Worm (Caenorhabditis elegans) whole organism, late embryonic: Measurements from ENCODE around the gene fshr-1.

Experiments used
- ahr-1 ChIP-seq: sonication (generic microtip); optimal IDR thresholded peaks from 2 replicates; lab custom pipeline; 2016; ENCODE audit warnings: missing genetic modification characterization, missing compliant biosample characterization
- ama-1 ChIP-seq: fragments of 150-350 bp; optimal IDR thresholded peaks from 2 replicates; lab custom pipeline; 2014
- ceh-31 ChIP-seq: sonication (generic microtip); optimal IDR thresholded peaks from 2 replicates; lab custom pipeline; 2016; ENCODE audit warnings: missing genetic modification characterization, missing compliant biosample characterization
- ceh-45 ChIP-seq: fragments of 200-800 bp; sonication (Bioruptor generic); IDR thresholded peaks from 2 replicates; pipeline ENCODE4 v1.3.6; 2022; ENCODE audit warnings: missing genetic modification reagents, missing genetic modification characterization, missing compliant biosample characterization
- dve-1 ChIP-seq: sonication (generic microtip); optimal IDR thresholded peaks from 2 replicates; lab custom pipeline; 2017; ENCODE audit warnings: antibody characterized with exemption, mild to moderate bottlenecking, missing genetic modification characterization, missing compliant biosample characterization
- elt-2 ChIP-seq: sonication (generic microtip); optimal IDR thresholded peaks from 2 replicates; lab custom pipeline; 2016; ENCODE audit warnings: missing genetic modification reagents, missing genetic modification characterization, missing compliant biosample characterization
- hlh-30 ChIP-seq: sonication (generic microtip); optimal IDR thresholded peaks from 2 replicates; lab custom pipeline; 2017; ENCODE audit warnings: antibody characterized with exemption, missing genetic modification characterization, missing compliant biosample characterization; ENCODE audit not compliant: insufficient read depth
- nfya-1 ChIP-seq: sonication (generic microtip); optimal IDR thresholded peaks from 2 replicates; lab custom pipeline; 2017; ENCODE audit warnings: missing genetic modification characterization, mild to moderate bottlenecking, missing compliant biosample characterization, antibody characterized with exemption, moderate library complexity
- odd-2 ChIP-seq: sonication (generic microtip); optimal IDR thresholded peaks from 2 replicates; lab custom pipeline; 2017; ENCODE audit warnings: antibody characterized with exemption, mild to moderate bottlenecking, missing genetic modification characterization, missing compliant biosample characterization
- pha-4 ChIP-seq: fragments of 150-350 bp; optimal IDR thresholded peaks from 2 replicates; lab custom pipeline; 2018; ENCODE audit warnings: missing biosample characterization, missing genetic modification reagents, missing genetic modification characterization
- sox-2 ChIP-seq: fragments of 200-800 bp; sonication (Bioruptor generic); IDR thresholded peaks from 2 replicates; pipeline ENCODE4 v1.3.6; 2022; ENCODE audit warnings: missing genetic modification reagents, missing genetic modification characterization, missing compliant biosample characterization
- unc-42 ChIP-seq: sonication (generic microtip); optimal IDR thresholded peaks from 2 replicates; lab custom pipeline; 2016; ENCODE audit warnings: missing genotype, missing genetic modification characterization, missing compliant biosample characterization
- unc-86 ChIP-seq: sonication (generic microtip); optimal IDR thresholded peaks from 2 replicates; lab custom pipeline; 2016; ENCODE audit warnings: missing genetic modification characterization, missing compliant biosample characterization

ce11 chrV:9927381-9927780 lies 37.7 kb downstream of the fshr-1 start:
- TF ChIP-seq hlh-30 (tag; lab: Kevin White, UChicago) = no peak
- TF ChIP-seq pha-4 (tag; lab: Kevin White, UChicago) = no peak
- TF ChIP-seq odd-2 (tag; lab: Kevin White, UChicago) = no peak
- no peak for TF ChIP-seq unc-86 (tag; lab: Kevin White, UChicago)
- no peak for TF ChIP-seq dve-1
- TF ChIP-seq elt-2 = no peak
- TF ChIP-seq ceh-45 (GFP tag; lab: Robert Waterston, UW) = no peak
- no peak for TF ChIP-seq unc-42 (tag; lab: Kevin White, UChicago)
- no peak for TF ChIP-seq sox-2
- TF ChIP-seq nfya-1 (tag; lab: Kevin White, UChicago) = no peak
- TF ChIP-seq ama-1 = no peak
- no peak for TF ChIP-seq ceh-31
- TF ChIP-seq ahr-1 (tag; lab: Kevin White, UChicago) = no peak
